Worm (Caenorhabditis elegans): ENCODE measurements around the gene F13A2.3.
A peak's percentile ranks its signal among the peaks of the same experiment; 100 is the strongest.

F13A2.3 gene

DNA sequence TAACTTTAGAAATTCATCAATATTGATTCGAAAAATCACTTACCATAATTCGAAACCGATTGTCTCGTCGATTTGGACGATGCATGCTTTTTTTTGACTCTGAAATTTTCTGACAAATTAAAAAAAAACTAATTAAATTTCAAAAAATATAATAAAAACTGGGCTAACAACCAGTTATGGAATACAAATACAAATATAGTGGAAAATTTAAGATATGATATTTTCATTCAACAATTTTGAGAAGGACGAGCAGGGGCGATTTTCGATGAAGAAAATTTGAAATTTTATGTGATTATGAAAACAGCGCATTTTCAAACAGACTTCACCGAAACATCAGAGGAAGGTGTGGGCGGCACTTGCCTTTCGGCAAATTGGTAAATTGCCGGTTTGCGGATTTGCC is 13.9 kb downstream of the F13A2.3 start, which contains the start of gene F13A2.1:
Gene F13A2.1, minus strand, starts transcription at position 101 of the 400 bp plus-strand sequence.
- TF ChIP-seq nhr-237 (tag; optimal IDR thresholded peaks at IDR 0.05) (no peak), efl-1 (optimal IDR thresholded peaks at IDR 0.05) (no peak), efl-1 (GFP tag; optimal IDR thresholded peaks at IDR 0.05 in 1 of 2) (peak in 1 of 2 experiments; percentile 48)

DNA sequence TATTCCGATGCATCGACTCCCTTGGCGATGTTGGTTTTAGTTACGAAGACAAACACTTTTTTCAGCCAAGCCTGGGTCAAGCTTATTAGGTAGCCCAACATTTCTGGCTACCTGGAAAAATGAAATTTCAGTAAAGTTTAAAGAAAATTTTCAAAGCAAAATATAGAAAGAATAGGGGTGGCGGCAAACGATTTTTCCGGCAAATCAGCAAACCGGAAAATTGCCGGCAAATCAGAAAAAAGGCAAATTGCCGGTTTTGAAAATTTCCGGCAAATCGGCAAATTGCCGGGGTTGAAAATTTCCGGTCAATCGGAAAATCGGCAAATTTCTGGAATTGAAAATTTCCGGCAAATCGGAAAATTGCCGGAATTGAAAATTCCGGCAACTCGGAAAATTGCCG is 18.5 kb downstream of the F13A2.3 start, which contains the start of gene F32D1.8:
Gene F32D1.8, minus strand, starts transcription at position 101 of the 400 bp plus-strand sequence.
- TF ChIP-seq lin-15B (tag; optimal IDR thresholded peaks at IDR 0.05), result no peak
- no peak for TF ChIP-seq ceh-88 (GFP tag; IDR thresholded peaks at IDR 0.05)
- no peak for TF ChIP-seq lin-13 (GFP tag; optimal IDR thresholded peaks at IDR 0.05)
- TF ChIP-seq efl-1 (optimal IDR thresholded peaks at IDR 0.05), result no peak
- no peak for TF ChIP-seq efl-1 (GFP tag; optimal IDR thresholded peaks at IDR 0.05 in 1 of 2)
- TF ChIP-seq nhr-19 (GFP tag; conservative IDR thresholded peaks at IDR 0.05), result no peak
- no peak for TF ChIP-seq zip-4 (GFP tag; optimal IDR thresholded peaks at IDR 0.05)
- TF ChIP-seq ama-1 (optimal IDR thresholded peaks at IDR 0.05), result no peak
- no peak for TF ChIP-seq tbx-2 (tag; optimal IDR thresholded peaks at IDR 0.05)

DNA sequence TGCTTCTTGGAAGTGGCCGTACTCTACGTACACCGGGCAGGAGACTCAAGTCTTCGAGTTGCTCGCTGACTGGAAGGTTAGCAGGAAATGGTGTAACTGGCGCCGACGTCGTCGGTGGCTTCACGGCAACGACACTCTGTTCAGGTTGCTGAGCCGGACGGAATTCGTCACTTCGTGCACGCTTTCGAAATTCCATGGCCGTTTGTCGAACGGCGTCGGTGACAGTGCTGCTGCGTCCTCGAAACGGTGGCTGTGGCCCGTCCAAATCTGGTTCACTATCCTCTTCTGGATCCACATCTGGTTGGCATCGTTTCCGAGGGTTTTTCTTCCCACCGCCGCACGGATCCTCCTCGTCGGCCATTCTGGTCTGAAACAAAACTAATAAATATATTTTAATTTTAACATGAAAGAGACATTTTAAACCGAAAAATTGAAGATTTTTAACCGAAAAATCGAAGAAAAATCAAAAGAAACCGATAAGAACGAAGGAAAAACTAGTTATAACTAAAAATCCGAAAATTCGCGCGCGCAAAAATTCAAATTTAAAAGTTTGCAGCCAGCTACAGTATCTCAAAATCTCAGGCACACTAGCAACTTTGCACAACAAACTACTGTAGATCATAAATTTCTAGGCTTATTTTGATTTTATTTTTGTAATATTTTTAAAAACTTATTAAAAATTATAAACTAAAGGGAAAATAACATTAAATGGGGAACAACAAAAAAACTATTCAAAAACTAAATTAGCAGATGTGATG is 20.2 kb downstream of the F13A2.3 start, which contains the start of gene F32D1.7:
Gene F32D1.7, minus strand, starts transcription at position 367 of the 758 bp plus-strand sequence.
- TF ChIP-seq C04F5.9 (tag; optimal IDR thresholded peaks at IDR 0.05) (no peak), fkh-10 (GFP tag; optimal IDR thresholded peaks at IDR 0.05) (no peak), dsc-1 (tag; optimal IDR thresholded peaks at IDR 0.05) (no peak), Y116A8C.19 (tag; optimal IDR thresholded peaks at IDR 0.05; ENCODE audit: borderline replicate concordance) (no peak), swsn-7 (tag; optimal IDR thresholded peaks at IDR 0.05) (no peak), sup-37 (GFP tag; optimal IDR thresholded peaks at IDR 0.05) (no peak), hlh-4 (tag; optimal IDR thresholded peaks at IDR 0.05) (no peak), lin-13 (GFP tag; optimal IDR thresholded peaks at IDR 0.05) (no peak), mdl-1 (tag; optimal IDR thresholded peaks at IDR 0.05) (no peak), nhr-90 (tag; optimal IDR thresholded peaks at IDR 0.05; ENCODE audit: poor library complexity) (no peak), efl-3 (GFP tag; optimal IDR thresholded peaks at IDR 0.05) (no peak), lin-39 (tag; optimal IDR thresholded peaks at IDR 0.05) (no peak), hpl-2 (GFP tag; optimal IDR thresholded peaks at IDR 0.05) (no peak)

DNA sequence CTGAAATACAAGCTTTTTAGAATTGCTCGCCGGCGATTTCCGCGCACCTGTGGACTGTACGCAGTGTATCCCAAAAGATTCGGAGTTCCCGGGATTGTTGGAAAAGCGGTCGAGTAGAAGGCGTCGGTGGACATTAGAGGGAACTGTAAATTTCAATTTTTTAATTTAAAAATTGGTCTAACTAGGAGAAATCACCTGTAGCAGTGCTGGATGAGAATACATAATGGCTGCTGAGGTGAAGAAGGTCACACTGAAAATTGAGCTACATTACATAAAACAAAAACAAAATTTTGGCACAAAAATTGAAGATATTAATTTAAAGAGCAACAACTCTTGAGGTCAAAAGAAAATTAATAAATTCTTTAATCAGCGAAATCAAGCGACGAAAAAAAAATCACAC is 21.5 kb downstream of the F13A2.3 start, which contains the start of gene neg-1:
Gene neg-1, minus strand, starts transcription at position 250 of the 400 bp plus-strand sequence.
- TF ChIP-seq unc-98 (GFP tag; IDR thresholded peaks at IDR 0.05), result no peak
- TF ChIP-seq ama-1 (optimal IDR thresholded peaks at IDR 0.05), result no peak
- TF ChIP-seq ceh-8 (GFP tag; optimal IDR thresholded peaks at IDR 0.05), result no peak
- TF ChIP-seq egl-13 (tag; optimal IDR thresholded peaks at IDR 0.05), result no peak
- TF ChIP-seq ztf-4 (tag; optimal IDR thresholded peaks at IDR 0.05), result no peak
- no peak for TF ChIP-seq ceh-63 (GFP tag; optimal IDR thresholded peaks at IDR 0.05)
- TF ChIP-seq fkh-8 (tag; optimal IDR thresholded peaks at IDR 0.05), result no peak
- no peak for TF ChIP-seq ets-5 (GFP tag; IDR thresholded peaks at IDR 0.05)
- TF ChIP-seq unc-62 (GFP tag; optimal IDR thresholded peaks at IDR 0.05), result no peak
- TF ChIP-seq nhr-90 (tag; optimal IDR thresholded peaks at IDR 0.05; ENCODE audit: poor library complexity), result no peak
- no peak for TF ChIP-seq lin-13 (GFP tag; optimal IDR thresholded peaks at IDR 0.05)
- TF ChIP-seq unc-130 (tag; optimal IDR thresholded peaks at IDR 0.05), result no peak
- no peak for TF ChIP-seq C34B4.2 (tag; optimal IDR thresholded peaks at IDR 0.05)

DNA sequence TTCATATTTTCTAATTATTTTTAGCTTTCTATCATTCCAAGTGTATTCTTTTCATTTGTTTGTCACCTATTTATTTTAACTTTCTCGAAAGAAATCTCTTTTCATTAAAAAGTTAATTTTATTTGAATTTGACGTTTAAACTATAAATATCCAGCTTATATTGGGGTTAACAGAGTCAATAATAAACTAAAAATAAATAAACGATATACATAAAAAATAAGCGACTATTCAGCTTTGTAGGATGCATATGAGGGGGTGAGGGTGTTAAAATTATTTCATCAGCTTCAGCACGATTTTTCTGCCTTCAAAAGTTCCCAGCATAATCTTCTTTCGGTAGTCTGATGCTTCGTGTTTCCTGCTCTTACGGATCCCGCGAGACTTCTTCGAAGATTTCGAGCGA is 22.5 kb downstream of the F13A2.3 start:
- TF ChIP-seq fos-1 (tag; optimal IDR thresholded peaks at IDR 0.05) (no peak), aha-1 (tag; optimal IDR thresholded peaks at IDR 0.05) (no peak), dpl-1 (GFP tag; optimal IDR thresholded peaks at IDR 0.05) (no peak), Y116A8C.19 (tag; optimal IDR thresholded peaks at IDR 0.05; ENCODE audit: borderline replicate concordance) (no peak), nhr-84 (tag; optimal IDR thresholded peaks at IDR 0.05) (no peak), ets-5 (GFP tag; IDR thresholded peaks at IDR 0.05) (no peak), mef-2 (tag; optimal IDR thresholded peaks at IDR 0.05) (no peak), lin-15B (tag; optimal IDR thresholded peaks at IDR 0.05) (no peak), nhr-12 (tag; optimal IDR thresholded peaks at IDR 0.05) (no peak), snu-23 (GFP tag; optimal IDR thresholded peaks at IDR 0.05) (no peak), mab-9 (GFP tag; IDR thresholded peaks at IDR 0.05) (no peak), ama-1 (optimal IDR thresholded peaks at IDR 0.05) (no peak), hlh-4 (tag; optimal IDR thresholded peaks at IDR 0.05) (no peak), ces-1 (GFP tag; optimal IDR thresholded peaks at IDR 0.05) (no peak), F16B12.6 (tag; optimal IDR thresholded peaks at IDR 0.05) (no peak), lin-13 (GFP tag; optimal IDR thresholded peaks at IDR 0.05) (no peak), unc-62 (GFP tag; optimal IDR thresholded peaks at IDR 0.05) (no peak), swsn-7 (tag; optimal IDR thresholded peaks at IDR 0.05) (no peak), nhr-90 (tag; optimal IDR thresholded peaks at IDR 0.05; ENCODE audit: poor library complexity) (no peak)

All from whole organism, L1 larva.